Worm (Caenorhabditis elegans) whole organism, late embryonic: ENCODE data around the gene bet-2.

ENCODE experiments used
- K02D7.2 ChIP-seq: sonication (generic microtip); optimal IDR thresholded peaks from 2 replicates; lab custom pipeline; 2017; ENCODE audit warnings: mild to moderate bottlenecking, missing genetic modification characterization, missing compliant biosample characterization
- T23F11.4 ChIP-seq: fragments of 200-800 bp; sonication (Bioruptor generic); optimal IDR thresholded peaks from 2 replicates; lab custom pipeline; 2018; ENCODE audit warnings: mild to moderate bottlenecking, missing genetic modification characterization, missing compliant biosample characterization
- odd-2 ChIP-seq: sonication (generic microtip); optimal IDR thresholded peaks from 2 replicates; lab custom pipeline; 2017; ENCODE audit warnings: antibody characterized with exemption, mild to moderate bottlenecking, missing genetic modification characterization, missing compliant biosample characterization
- pax-1 ChIP-seq: fragments of 150-350 bp; optimal IDR thresholded peaks from 2 replicates; lab custom pipeline; 2014; ENCODE audit warnings: missing biosample characterization, missing genetic modification characterization

- TF ChIP-seq odd-2 (tag; lab: Kevin White, UChicago) (no peak), pax-1 (tag; lab: Kevin White, UChicago) (no peak), T23F11.4 (GFP tag; lab: Kevin White, UChicago) (no peak), K02D7.2 (tag; lab: Kevin White, UChicago) (no peak)
Measured at ce11 chrX:10623119-10623518, 54.0 kb downstream of the bet-2 start.
